Fruit fly (Drosophila melanogaster) whole organism: ENCODE data around the gene sloth1.

ENCODE experiments used
- CG8478 ChIP-seq: fragments of >200 bp; optimal IDR thresholded peaks from 2 replicates; lab custom pipeline; 2018; ENCODE audit warnings: inconsistent platforms
- Dll ChIP-seq: fragments of >200 bp; optimal IDR thresholded peaks from 2 replicates; lab custom pipeline; 2017
- EcR ChIP-seq, 2 experiments: fragments of >200 bp; optimal IDR thresholded peaks; 2 replicates each; lab custom pipeline; 2017; ENCODE audit warnings: missing biosample characterization in 2 of 2, missing genetic modification characterization in 2 of 2, missing genetic modification reagents in 2 of 2
- pan ChIP-seq: fragments of >200 bp; optimal IDR thresholded peaks from 2 replicates; lab custom pipeline; 2017
- psq ChIP-seq: fragments of >200 bp; optimal IDR thresholded peaks from 2 replicates; lab custom pipeline; 2017
- usp ChIP-seq: fragments of >200 bp; optimal IDR thresholded peaks from 2 replicates; lab custom pipeline; 2017; ENCODE audit warnings: missing biosample characterization, missing genetic modification characterization, mixed read lengths

Gene sloth1

DNA sequence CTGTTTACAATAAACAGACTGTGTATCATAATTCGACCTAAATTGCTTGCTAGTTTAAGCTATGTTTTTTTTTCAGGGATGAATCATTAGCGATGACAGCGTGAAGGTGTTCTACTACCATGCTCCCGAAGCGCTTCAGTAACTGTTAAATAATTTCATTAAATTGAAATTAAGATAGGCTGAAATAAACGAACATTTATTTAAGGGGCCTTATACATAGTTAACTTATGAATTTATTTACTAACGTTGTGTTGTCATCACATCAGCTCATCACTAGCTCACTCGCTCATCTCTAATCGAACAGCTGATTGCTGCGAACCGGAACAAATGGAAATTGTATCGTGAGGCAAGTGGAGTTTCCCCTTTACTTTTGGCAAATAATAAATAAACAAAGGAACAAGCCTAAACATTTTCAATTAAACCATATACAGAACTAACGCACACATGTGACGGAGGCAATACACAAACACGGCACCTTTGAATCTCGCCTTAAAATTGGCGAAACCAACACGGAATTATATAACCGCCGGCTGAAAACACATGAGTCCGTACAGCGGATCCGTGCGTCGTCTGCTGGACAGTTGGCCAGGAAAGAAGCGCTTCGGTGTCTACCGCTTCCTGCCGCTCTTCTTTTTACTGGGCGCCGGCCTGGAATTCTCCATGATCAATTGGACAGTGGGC is at the start of gene sloth1, which contains the start of the genes cm and sloth2:
TSS of gene sloth1 (plus strand) at position 295 of the 681 bp plus-strand sequence.
TSS of gene cm (minus strand) at position 83 of the 681 bp plus-strand sequence.
TSS of gene sloth2 (plus strand) at position 295 of the 681 bp plus-strand sequence.
- no peak for TF ChIP-seq usp
- TF ChIP-seq psq (lab: Kevin White, UChicago), result no peak
- TF ChIP-seq pan, result no peak
- TF ChIP-seq Dll (lab: Kevin White, UChicago), result no peak
- no peak for TF ChIP-seq CG8478
- no peak for TF ChIP-seq EcR (GFP tag; optimal IDR thresholded peaks at IDR 0.05; lab: Kevin White, UChicago)

DNA sequence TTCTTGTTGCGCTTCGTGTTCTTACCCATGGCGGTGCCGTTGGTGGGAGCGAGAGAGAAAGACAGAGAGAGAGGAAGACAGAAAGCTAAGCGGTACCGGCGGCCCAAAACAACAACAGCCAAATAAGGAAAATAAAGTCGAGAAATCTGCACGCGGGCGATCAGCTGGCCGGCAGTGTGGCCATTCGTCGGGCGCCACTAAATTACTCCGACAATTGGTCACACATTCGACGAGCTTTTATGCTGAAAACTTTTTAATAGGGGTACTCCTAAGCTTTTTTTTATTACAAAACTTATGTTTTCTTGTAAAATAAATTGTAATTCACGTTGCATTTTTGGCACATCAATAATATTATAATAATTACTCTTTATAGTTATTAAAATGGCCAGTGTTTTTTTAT is 42.6 kb upstream of the sloth1 start, which contains the start of gene Setd3:
TSS of gene Setd3 (minus strand) at position 187 of the 400 bp plus-strand sequence.
- TF ChIP-seq psq (lab: Kevin White, UChicago) (no peak), pan (no peak), CG8478 (no peak), EcR (GFP tag; optimal IDR thresholded peaks at IDR 0.05; lab: Kevin White, UChicago) (no peak), Dll (lab: Kevin White, UChicago) (no peak), usp (no peak)

DNA sequence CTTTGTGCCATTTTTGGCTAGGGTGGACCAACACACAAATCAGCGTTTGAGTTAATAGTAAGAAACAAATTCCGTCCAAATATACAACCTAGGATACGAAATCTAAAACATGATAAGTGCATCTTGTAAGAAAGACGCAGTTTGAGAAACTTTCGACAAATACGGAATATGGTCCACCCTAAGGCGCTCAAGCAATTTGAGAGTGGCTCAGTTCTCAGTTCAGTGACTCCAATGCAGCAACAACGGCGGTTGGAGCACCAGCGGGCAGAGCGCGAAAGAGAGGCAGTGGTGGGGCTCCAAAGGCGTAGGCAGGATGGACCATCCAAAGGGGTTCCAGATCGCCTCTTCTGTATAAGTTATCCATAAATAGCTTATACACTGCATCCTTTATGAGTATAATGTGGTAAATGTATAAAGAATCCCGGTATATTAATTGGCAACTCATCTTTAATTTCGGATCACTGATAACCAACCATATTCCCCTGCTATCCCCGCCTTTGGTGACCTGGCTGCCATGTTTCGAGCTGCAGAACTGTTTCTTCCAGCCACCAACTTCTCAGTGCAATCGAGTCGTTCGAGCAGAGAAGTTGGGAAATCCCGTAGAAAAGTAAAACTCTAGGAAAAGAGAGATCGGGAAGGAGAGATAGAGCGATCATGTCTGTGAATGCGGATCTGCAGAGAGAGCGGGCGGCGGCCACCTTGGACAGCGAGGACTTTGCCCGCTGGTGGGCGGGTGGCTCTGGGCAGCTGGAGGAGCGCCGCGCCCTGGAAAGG is 41.6 kb upstream of the sloth1 start, which contains the start of gene CG4586:
TSS of gene CG4586 (plus strand) at position 555 of the 774 bp plus-strand sequence.
- TF ChIP-seq EcR (GFP tag; optimal IDR thresholded peaks at IDR 0.05; lab: Kevin White, UChicago) (peak in 1 of 2 experiments; percentile 93), CG8478 (no peak)

DNA sequence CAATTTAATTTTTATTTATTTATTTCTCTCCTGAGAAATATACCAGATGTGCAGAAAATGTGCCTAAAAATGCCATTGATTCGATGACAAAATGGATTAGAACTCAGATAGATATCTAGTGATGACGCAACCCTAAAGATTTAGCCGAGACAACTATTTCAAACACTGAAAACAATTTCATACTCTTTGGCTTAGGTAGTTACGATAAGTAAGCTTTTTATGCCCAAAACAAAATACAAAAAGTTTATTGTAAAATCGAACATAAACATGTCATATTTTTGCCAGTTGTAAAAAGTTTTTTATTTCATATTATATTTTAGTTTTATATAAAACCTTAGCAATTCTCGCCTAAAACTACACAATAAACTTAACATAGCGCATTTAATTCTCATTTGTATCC is 37.8 kb upstream of the sloth1 start, which contains the start of gene CG3040:
TSS of gene CG3040 (minus strand) at position 54 of the 400 bp plus-strand sequence.
- TF ChIP-seq psq (lab: Kevin White, UChicago) (no peak), EcR (GFP tag; optimal IDR thresholded peaks at IDR 0.05; lab: Kevin White, UChicago) (no peak), CG8478 (no peak), Dll (lab: Kevin White, UChicago) (no peak), pan (no peak), usp (no peak)

DNA sequence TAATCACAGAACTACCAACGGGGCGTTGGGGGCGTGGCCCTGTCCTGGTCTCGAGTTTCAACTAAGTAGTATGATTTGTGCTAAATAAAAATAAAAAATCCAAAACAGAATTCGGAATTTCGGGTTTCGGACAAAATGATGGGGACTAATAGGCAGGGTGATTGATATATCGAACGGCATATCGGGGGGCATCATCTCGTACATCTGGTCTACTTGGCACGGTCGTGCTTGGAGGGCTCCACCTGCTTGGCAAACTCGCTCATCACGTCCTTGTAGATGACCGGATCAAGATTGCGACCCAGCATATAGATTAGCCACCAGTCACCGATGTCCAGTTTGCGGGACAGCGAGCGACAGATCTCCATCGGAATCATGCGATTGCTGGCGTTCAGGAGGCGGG is 36.9 kb upstream of the sloth1 start:
- TF ChIP-seq Dll (lab: Kevin White, UChicago), result no peak
- TF ChIP-seq usp, result no peak
- no peak for TF ChIP-seq psq (lab: Kevin White, UChicago)
- TF ChIP-seq EcR (GFP tag; optimal IDR thresholded peaks at IDR 0.05; lab: Kevin White, UChicago), result no peak
- TF ChIP-seq CG8478, result no peak
- TF ChIP-seq pan, result no peak

DNA sequence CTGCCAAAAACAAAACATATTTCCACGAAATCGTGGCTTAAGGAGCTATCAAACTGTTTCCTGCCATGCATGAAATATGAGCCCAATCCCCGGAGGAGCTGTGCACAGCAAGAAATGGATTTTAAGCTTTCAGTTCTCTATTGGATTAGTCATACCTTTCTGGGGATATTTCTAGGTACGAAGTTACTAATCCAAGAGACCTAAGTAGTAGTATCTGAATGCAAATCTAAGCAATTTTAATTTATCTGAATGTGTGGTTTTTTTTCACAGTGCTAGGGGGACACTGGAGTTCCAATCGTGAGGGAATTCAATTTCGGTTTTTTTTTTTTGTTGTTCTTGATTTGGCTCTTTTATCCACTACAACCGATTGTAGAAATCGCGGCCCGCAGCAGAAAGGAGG is 34.8 kb upstream of the sloth1 start:
- no peak for TF ChIP-seq CG8478
- no peak for TF ChIP-seq EcR (GFP tag; optimal IDR thresholded peaks at IDR 0.05; lab: Kevin White, UChicago)
- TF ChIP-seq pan, result no peak
- no peak for TF ChIP-seq usp
- TF ChIP-seq Dll (lab: Kevin White, UChicago), result no peak
- TF ChIP-seq psq (lab: Kevin White, UChicago), result no peak

DNA sequence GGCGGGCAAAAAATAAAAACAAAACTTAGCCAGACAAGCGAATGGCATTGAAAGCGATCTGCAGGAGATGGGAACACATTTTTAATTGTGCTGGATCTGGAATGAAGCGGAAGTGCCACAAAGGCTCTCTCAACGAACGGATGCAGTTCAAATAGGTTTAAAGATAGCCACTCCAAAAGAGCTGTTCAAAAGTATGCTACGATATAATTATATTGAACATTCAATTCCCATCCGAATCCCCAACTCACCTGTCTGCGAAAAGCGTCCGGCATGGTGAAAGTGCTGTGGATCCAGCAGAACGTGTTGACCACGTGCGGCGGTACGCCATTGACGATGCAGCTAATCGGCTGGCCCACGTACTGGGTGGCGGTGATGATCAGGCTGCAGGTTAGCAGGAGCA is 34.2 kb upstream of the sloth1 start:
- TF ChIP-seq Dll (lab: Kevin White, UChicago), result no peak
- TF ChIP-seq usp, result no peak

DNA sequence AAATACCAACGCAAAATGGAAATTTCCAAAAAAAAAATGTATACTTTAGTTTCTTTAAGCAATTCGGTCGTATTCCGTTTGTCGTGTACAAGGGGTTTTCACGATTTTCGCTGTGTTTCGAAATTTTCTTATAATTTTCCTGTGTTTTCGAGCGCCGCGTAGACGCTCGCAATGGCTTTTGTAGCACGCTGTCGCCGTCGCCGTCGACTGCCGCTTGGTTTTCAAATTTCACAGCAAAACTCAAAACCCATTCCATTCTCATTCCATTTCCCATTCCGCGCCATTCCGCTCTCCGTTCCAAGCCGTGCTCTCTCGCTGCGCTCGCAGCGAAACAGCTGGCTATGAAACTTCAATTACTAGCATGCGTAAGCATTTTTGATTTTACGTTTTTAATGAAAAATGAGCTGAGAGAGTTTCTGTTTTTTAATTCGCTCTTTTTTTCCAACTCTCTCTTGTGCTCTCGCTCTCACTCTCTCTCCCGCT is 29.6 kb upstream of the sloth1 start:
- TF ChIP-seq EcR (GFP tag; optimal IDR thresholded peaks at IDR 0.05; lab: Kevin White, UChicago) (no peak), Dll (lab: Kevin White, UChicago) (no peak), pan (no peak), psq (lab: Kevin White, UChicago) (no peak), usp (no peak), CG8478 (no peak)

DNA sequence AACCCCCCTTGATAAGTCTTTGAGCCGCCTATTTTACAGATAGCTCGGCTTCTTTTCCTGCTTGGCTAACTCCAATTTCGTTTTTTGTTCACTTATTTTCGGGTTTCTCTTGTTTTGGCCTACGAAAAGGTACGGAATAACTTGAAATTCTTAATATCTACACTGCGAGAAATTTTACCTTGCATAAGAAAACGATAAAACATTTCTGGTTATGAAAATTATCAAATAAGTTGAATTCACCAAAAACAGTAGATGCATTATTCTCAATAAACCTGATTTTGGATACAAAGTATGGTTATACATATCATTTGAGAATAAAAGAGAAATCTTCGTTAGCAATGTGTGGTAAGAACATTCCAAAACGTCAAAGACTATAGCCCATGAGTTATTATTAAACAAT is 29.1 kb upstream of the sloth1 start:
- no peak for TF ChIP-seq EcR (GFP tag; optimal IDR thresholded peaks at IDR 0.05; lab: Kevin White, UChicago)
- no peak for TF ChIP-seq pan
- TF ChIP-seq psq (lab: Kevin White, UChicago), result no peak
- no peak for TF ChIP-seq CG8478
- TF ChIP-seq usp, result no peak
- TF ChIP-seq Dll (lab: Kevin White, UChicago), result no peak

DNA sequence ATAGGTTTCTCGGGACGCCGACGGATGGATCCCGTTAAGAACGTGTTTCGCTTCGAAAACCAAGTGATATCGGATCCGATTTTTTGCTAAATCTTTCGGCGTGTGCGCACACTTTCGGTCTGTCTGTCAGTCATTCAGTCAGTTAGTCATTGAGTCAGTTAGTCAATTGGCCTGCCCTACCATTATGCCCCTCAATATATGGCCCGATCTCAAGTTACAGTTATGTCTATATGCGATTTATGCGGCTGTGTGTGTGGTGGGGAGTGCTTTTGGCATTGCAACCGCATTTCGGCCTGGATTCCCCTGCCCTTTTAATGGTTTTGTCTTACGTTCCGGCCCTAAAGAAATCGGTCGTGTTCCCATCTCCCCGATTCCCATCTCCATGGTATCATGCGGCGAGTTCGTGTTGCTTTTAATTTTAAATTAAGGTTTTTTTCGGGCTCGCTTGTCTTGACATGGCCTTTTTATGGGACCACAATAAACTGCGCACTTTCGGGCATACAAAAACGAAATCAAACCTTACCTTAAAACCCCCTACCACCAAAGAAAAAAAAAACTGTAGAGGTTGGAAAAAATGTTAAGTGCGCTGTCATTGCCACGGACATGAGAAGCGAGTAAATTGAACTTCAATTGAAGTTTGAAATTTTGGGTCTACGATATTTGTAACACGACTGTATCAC is 28.3 kb upstream of the sloth1 start:
- TF ChIP-seq Dll (lab: Kevin White, UChicago) (peak; percentile 10), CG8478 (no peak), usp (no peak), EcR (GFP tag; optimal IDR thresholded peaks at IDR 0.05; lab: Kevin White, UChicago) (no peak)

DNA sequence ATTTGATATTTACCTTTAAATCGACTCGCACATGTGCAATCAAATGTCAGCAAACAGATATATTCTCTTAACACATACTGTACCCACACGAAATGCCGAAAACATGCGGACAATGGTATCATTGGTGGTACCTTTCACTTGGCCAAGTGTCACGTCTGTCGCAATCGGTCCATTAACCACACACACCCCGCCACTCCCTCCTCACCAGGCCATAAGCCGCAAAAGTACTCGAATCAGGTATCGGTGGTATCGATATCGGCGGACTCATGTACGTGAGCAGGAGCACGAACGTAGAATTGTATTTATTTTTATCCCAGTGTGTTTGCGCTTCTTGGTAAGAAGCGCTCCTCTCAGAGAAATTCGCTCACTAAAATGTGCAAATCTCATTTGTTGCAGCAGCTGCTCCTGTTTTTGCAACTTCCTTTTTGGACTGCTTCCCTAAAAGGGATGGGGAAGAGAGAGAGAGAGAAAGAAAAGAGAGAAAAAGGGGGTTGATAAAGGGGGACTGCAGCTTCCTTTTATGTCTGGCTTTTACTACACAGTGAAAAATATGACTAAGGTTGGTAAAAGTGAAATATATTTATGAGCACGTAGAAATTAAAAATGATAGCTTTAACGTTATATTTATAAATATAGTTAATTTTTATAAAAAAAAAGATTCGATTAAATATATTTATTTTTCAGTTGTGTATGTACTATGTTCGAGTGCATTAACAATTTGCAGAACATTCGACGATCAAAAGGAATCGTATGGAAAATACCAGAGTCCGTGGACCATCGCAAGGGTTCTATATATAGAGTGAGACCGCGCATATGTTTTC is 27.4 kb upstream of the sloth1 start:
- TF ChIP-seq EcR (GFP tag; optimal IDR thresholded peaks at IDR 0.05; lab: Kevin White, UChicago) (no peak), Dll (lab: Kevin White, UChicago) (no peak), psq (lab: Kevin White, UChicago) (no peak), usp (no peak), pan (no peak), CG8478 (no peak)
